Worm (Caenorhabditis elegans): ENCODE results near the gene ckb-3.

ckb-3 gene

DNA sequence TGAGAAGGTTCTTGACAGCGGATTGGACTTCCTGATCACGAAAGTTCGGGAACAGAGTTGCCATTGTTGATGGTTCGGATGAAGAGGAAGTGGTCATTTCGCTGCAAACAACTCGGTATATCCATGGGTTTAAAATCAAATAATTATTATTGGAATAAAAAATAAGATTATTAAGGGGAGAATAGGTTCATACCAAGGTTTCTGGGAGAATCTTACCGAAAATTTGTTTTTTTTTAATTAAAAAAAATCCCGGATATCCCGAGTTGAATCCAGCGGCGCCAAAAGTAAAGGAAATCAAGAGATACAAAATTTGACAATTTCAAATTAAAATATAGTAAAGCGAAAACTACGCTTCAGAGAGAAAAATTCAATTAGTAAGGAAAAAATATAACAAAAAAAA lies 47.3 kb downstream of the ckb-3 start, which contains the start of the genes R07E5.19 and pdcd-2:
Gene R07E5.19 (minus strand): TSS at position 101 of the 400 bp plus-strand sequence.
Gene pdcd-2 (minus strand): TSS at position 102 of the 400 bp plus-strand sequence.
- TF ChIP-seq ets-5 (GFP tag; IDR thresholded peaks at IDR 0.05) (no peak), jun-1 (tag; optimal IDR thresholded peaks at IDR 0.05) (no peak), efl-1 (optimal IDR thresholded peaks at IDR 0.05) (no peak), efl-1 (GFP tag; optimal IDR thresholded peaks at IDR 0.05 in 1 of 2) (peak in 1 of 2 experiments; percentile 14), ama-1 (optimal IDR thresholded peaks at IDR 0.05) (no peak), alr-1 (tag; optimal IDR thresholded peaks at IDR 0.05; ENCODE audit: borderline replicate concordance) (no peak), lsy-2 (tag; optimal IDR thresholded peaks at IDR 0.05) (no peak)

DNA sequence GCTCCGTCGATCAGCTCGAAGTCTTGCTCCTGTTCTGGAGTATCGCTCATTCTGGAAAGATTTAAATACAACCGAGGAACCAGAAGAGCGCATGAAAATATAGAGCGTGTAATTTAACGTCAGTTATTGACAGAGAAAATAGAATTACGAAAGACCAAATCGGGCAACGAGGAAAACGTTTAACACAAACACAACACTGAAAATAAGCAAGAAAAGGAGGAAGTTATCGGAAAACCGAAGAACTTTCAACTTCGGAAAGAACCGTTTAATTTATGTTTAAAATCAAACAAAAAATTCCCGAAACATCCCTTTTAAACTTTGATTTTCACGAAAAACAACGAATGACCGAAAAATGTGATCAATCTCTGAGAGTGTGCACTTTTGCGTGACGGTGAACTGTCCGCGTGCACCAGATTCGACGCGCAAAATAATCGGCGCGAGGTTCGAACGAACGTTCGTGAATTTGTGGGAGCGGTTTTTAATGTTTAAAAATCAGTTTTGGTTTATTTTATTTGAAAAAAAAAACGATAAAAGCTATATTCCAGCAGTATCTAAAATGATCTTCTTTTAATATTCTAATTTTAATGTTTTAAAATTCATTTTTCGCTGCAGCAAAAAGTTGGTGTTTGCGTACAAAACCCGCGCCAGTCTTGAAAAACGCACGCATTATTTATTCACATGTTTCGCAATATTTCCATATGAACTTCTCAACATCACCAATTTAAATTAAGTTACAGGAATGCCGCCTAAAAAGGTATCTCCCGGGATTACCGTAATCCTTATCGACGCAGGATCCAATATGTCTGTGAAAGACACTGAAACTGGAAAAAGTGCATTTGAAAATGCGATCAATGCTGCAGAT lies 48.7 kb downstream of the ckb-3 start, which contains the start of the genes R07E5.7 and cku-80:
Gene R07E5.7 (minus strand): TSS at position 51 of the 862 bp plus-strand sequence.
Gene cku-80 (plus strand): TSS at position 732 of the 862 bp plus-strand sequence.
- TF ChIP-seq nhr-85 (tag) (peak; percentile 75), nhr-90 (tag; optimal IDR thresholded peaks at IDR 0.05; ENCODE audit: poor library complexity) (peak; percentile 55), lin-15B (tag; optimal IDR thresholded peaks at IDR 0.05) (peak; percentile 62), mdl-1 (tag; optimal IDR thresholded peaks at IDR 0.05) (peak in 1 of 2 experiments; percentile 41), fkh-4 (tag; optimal IDR thresholded peaks at IDR 0.05; ENCODE audit: borderline replicate concordance) (no peak), mep-1 (tag; optimal IDR thresholded peaks at IDR 0.05) (peak; percentile 59), rnt-1 (tag; optimal IDR thresholded peaks at IDR 0.05) (peak; percentile 78), tlp-1 (tag; optimal IDR thresholded peaks at IDR 0.05) (no peak), tbx-2 (tag; optimal IDR thresholded peaks at IDR 0.05) (peak; percentile 53), unc-130 (tag; optimal IDR thresholded peaks at IDR 0.05) (peak; percentile 56), isw-1 (GFP tag; IDR thresholded peaks at IDR 0.05) (peak; percentile 39; the same call in 1 of the 2 replicates), C04F5.9 (tag; optimal IDR thresholded peaks at IDR 0.05) (peak; percentile 31), nhr-76 (tag; optimal IDR thresholded peaks at IDR 0.05) (no peak), sox-4 (tag; optimal IDR thresholded peaks at IDR 0.05) (peak; percentile 42), unc-86 (tag; optimal IDR thresholded peaks at IDR 0.05) (peak; percentile 46), snu-23 (GFP tag; optimal IDR thresholded peaks at IDR 0.05) (peak; percentile 84), lin-13 (GFP tag; optimal IDR thresholded peaks at IDR 0.05) (peak; percentile 51), ztf-11 (tag; optimal IDR thresholded peaks at IDR 0.05) (peak in 1 of 2 experiments; percentile 28), efl-1 (optimal IDR thresholded peaks at IDR 0.05) (peak; percentile 66 to 91), efl-1 (GFP tag; optimal IDR thresholded peaks at IDR 0.05 in 1 of 2) (peak; percentile 90 to 99), lin-35 (GFP tag; optimal IDR thresholded peaks at IDR 0.05) (peak; percentile 84 to 95), lsy-2 (tag; optimal IDR thresholded peaks at IDR 0.05) (peak; percentile 74 to 78), C16A3.4 (tag; optimal IDR thresholded peaks at IDR 0.05) (peak; percentile 70), blmp-1 (tag; optimal IDR thresholded peaks at IDR 0.05) (peak; percentile 51), swsn-7 (tag; optimal IDR thresholded peaks at IDR 0.05) (peak; percentile 54), egl-27 (tag; optimal IDR thresholded peaks at IDR 0.05) (no peak), fkh-8 (tag; optimal IDR thresholded peaks at IDR 0.05) (peak; percentile 30), nhr-20 (tag; optimal IDR thresholded peaks at IDR 0.05) (peak; percentile 70), F16B12.6 (tag; optimal IDR thresholded peaks at IDR 0.05) (peak; percentile 96), elt-2 (tag; optimal IDR thresholded peaks at IDR 0.05) (peak; percentile 40), snpc-4 (tag; optimal IDR thresholded peaks at IDR 0.05) (peak; percentile 44), nhr-19 (GFP tag; conservative IDR thresholded peaks at IDR 0.05) (peak; percentile 74), egl-13 (tag; optimal IDR thresholded peaks at IDR 0.05) (no peak), dsc-1 (tag; optimal IDR thresholded peaks at IDR 0.05) (peak; percentile 40), xbp-1 (tag; optimal IDR thresholded peaks at IDR 0.05) (peak; percentile 61), aha-1 (tag; optimal IDR thresholded peaks at IDR 0.05) (peak; percentile 28), mab-9 (GFP tag; IDR thresholded peaks at IDR 0.05) (no peak), nhr-47 (tag; optimal IDR thresholded peaks at IDR 0.05) (peak; percentile 73), unc-98 (GFP tag; IDR thresholded peaks at IDR 0.05) (no peak), ceh-82 (tag; optimal IDR thresholded peaks at IDR 0.05) (peak; percentile 6 to 68 (median 58)), nhr-71 (tag; optimal IDR thresholded peaks at IDR 0.05) (peak; percentile 78), fos-1 (tag; optimal IDR thresholded peaks at IDR 0.05) (no peak), nhr-77 (tag; optimal IDR thresholded peaks at IDR 0.05) (peak; percentile 24), ceh-88 (GFP tag; IDR thresholded peaks at IDR 0.05) (no peak), jun-1 (tag; optimal IDR thresholded peaks at IDR 0.05) (no peak), dpl-1 (GFP tag; optimal IDR thresholded peaks at IDR 0.05) (peak; percentile 86 to 91 (median 90))

Measured in whole organism, L1 larva.